Fruit fly (Drosophila melanogaster) whole organism, prepupa: ENCODE results near the gene Sarm.

Experiments used
- Blimp-1 ChIP-seq: fragments of 200-800 bp; sonication (Bioruptor generic); optimal IDR thresholded peaks from 3 replicates; lab custom pipeline; 2017; ENCODE audit warnings: missing biosample characterization, missing genetic modification characterization, mild to moderate bottlenecking, moderate library complexity, missing genetic modification reagents
- CG10631 ChIP-seq: fragments of 200-800 bp; sonication (Bioruptor generic); optimal IDR thresholded peaks from 2 replicates; lab custom pipeline; 2016; ENCODE audit warnings: missing biosample characterization, missing genetic modification characterization
- CG10669 ChIP-seq: fragments of 200-800 bp; sonication (Bioruptor generic); optimal IDR thresholded peaks from 3 replicates; lab custom pipeline; 2018; ENCODE audit warnings: missing biosample characterization, mild to moderate bottlenecking, missing genetic modification characterization, moderate library complexity
- CG11294 ChIP-seq: fragments of 200-800 bp; sonication (Bioruptor generic); IDR thresholded peaks from 2 replicates; pipeline ENCODE4 v1.3.6; 2022; ENCODE audit warnings: missing biosample characterization, missing genetic modification characterization
- CG11762 ChIP-seq: fragments of 200-800 bp; sonication (Bioruptor generic); optimal IDR thresholded peaks from 3 replicates; lab custom pipeline; 2016; ENCODE audit warnings: missing biosample characterization, missing genetic modification characterization; ENCODE audit not compliant: insufficient read depth
- CG11902 ChIP-seq: fragments of 200-800 bp; sonication (Bioruptor generic); optimal IDR thresholded peaks from 3 replicates; lab custom pipeline; 2016; ENCODE audit warnings: missing biosample characterization, missing genetic modification characterization
- CG15336 ChIP-seq: fragments of 200-800 bp; sonication (Bioruptor generic); IDR thresholded peaks from 2 replicates; pipeline ENCODE4 v1.3.6; 2022; ENCODE audit warnings: missing biosample characterization, missing genetic modification characterization
- CG1621 ChIP-seq: fragments of 200-800 bp; sonication (Bioruptor generic); optimal IDR thresholded peaks from 3 replicates; lab custom pipeline; 2018; ENCODE audit warnings: missing biosample characterization, mild to moderate bottlenecking, missing genetic modification characterization
- CG16779 ChIP-seq: fragments of 200-800 bp; sonication (Bioruptor generic); optimal IDR thresholded peaks from 3 replicates; lab custom pipeline; 2017; ENCODE audit warnings: missing biosample characterization, mild to moderate bottlenecking, missing genetic modification characterization
- CG31627 ChIP-seq: fragments of 200-800 bp; sonication (Bioruptor generic); optimal IDR thresholded peaks from 3 replicates; lab custom pipeline; 2016; ENCODE audit warnings: missing biosample characterization, missing genetic modification characterization
- CG32006 ChIP-seq: fragments of 200-800 bp; sonication (Bioruptor generic); optimal IDR thresholded peaks from 3 replicates; lab custom pipeline; 2017; ENCODE audit warnings: missing biosample characterization, mild to moderate bottlenecking, missing genetic modification characterization
- CG34406 ChIP-seq: fragments of 200-800 bp; sonication (Bioruptor generic); optimal IDR thresholded peaks from 3 replicates; lab custom pipeline; 2016; ENCODE audit warnings: missing biosample characterization, missing genetic modification characterization
- CG3919 ChIP-seq: fragments of 200-800 bp; sonication (Bioruptor generic); optimal IDR thresholded peaks from 3 replicates; lab custom pipeline; 2016; ENCODE audit warnings: missing biosample characterization, missing genetic modification characterization
- CG4318 ChIP-seq: fragments of 200-800 bp; sonication (Bioruptor generic); optimal IDR thresholded peaks from 3 replicates; lab custom pipeline; 2017; ENCODE audit warnings: missing biosample characterization, mild to moderate bottlenecking, missing genetic modification characterization
- CG6163 ChIP-seq: fragments of 200-800 bp; sonication (Bioruptor generic); IDR thresholded peaks from 3 replicates; pipeline ENCODE4 v1.3.6; 2022; ENCODE audit warnings: missing biosample characterization, missing genetic modification characterization
- CG6276 ChIP-seq: fragments of 200-800 bp; sonication (Bioruptor generic); optimal IDR thresholded peaks from 2 replicates; lab custom pipeline; 2017; ENCODE audit warnings: missing biosample characterization, mild to moderate bottlenecking, missing genetic modification characterization
- CG6792 ChIP-seq: fragments of 200-800 bp; sonication (Bioruptor generic); optimal IDR thresholded peaks from 3 replicates; lab custom pipeline; 2016; ENCODE audit warnings: missing biosample characterization, missing genetic modification characterization
- CG6808 ChIP-seq: fragments of 200-800 bp; sonication (Bioruptor generic); optimal IDR thresholded peaks from 3 replicates; lab custom pipeline; 2017; ENCODE audit warnings: missing biosample characterization, missing genetic modification characterization, mild to moderate bottlenecking, moderate library complexity, missing genetic modification reagents
- CG6854 ChIP-seq: fragments of 200-800 bp; sonication (Bioruptor generic); optimal IDR thresholded peaks from 2 replicates; lab custom pipeline; 2017; ENCODE audit warnings: missing biosample characterization, mild to moderate bottlenecking, missing genetic modification characterization
- CG8119 ChIP-seq: fragments of 200-800 bp; sonication (Bioruptor generic); IDR thresholded peaks from 3 replicates; pipeline ENCODE4 v1.3.6; 2022; ENCODE audit warnings: missing biosample characterization, missing genetic modification characterization
- CG8319 ChIP-seq: fragments of 200-800 bp; sonication (Bioruptor generic); optimal IDR thresholded peaks from 3 replicates; lab custom pipeline; 2016; ENCODE audit warnings: missing biosample characterization, missing genetic modification characterization
- CG8632 ChIP-seq: fragments of 200-800 bp; sonication (Bioruptor generic); optimal IDR thresholded peaks from 3 replicates; lab custom pipeline; 2016; ENCODE audit warnings: missing biosample characterization, missing genetic modification characterization
- CG9139 ChIP-seq: fragments of 200-800 bp; sonication (Bioruptor generic); optimal IDR thresholded peaks from 3 replicates; lab custom pipeline; 2017; ENCODE audit warnings: missing biosample characterization, mild to moderate bottlenecking, missing genetic modification characterization
- Eip75B ChIP-seq: fragments of 200-800 bp; sonication (Bioruptor generic); optimal IDR thresholded peaks from 3 replicates; lab custom pipeline; 2016; ENCODE audit warnings: missing biosample characterization, missing genetic modification characterization
- Eip78C ChIP-seq: fragments of 200-800 bp; sonication (Bioruptor generic); peaks from one replicate; lab custom pipeline; 2016; ENCODE audit warnings: missing biosample characterization, missing genetic modification characterization
- Ets21C ChIP-seq: fragments of 200-800 bp; sonication (Bioruptor generic); optimal IDR thresholded peaks from 3 replicates; lab custom pipeline; 2016; ENCODE audit warnings: missing biosample characterization, missing genetic modification characterization
- Ets96B ChIP-seq: fragments of 200-800 bp; optimal IDR thresholded peaks from 2 replicates; lab custom pipeline; 2019; ENCODE audit warnings: missing biosample characterization, mild to moderate bottlenecking, missing genetic modification characterization, moderate library complexity
- Gug ChIP-seq: fragments of 200-800 bp; sonication (Bioruptor generic); IDR thresholded peaks from 2 replicates; pipeline ENCODE4 v1.3.6; 2022; ENCODE audit warnings: missing biosample characterization, missing genetic modification characterization
- Hr38 ChIP-seq: sonication (Bioruptor generic); optimal IDR thresholded peaks from 2 replicates; lab custom pipeline; 2016; ENCODE audit warnings: missing biosample characterization, missing genetic modification characterization
- Hr39 ChIP-seq: fragments of 200-800 bp; sonication (Bioruptor generic); optimal IDR thresholded peaks from 2 replicates; lab custom pipeline; 2016; ENCODE audit warnings: missing biosample characterization, missing genetic modification characterization
- Hr4 ChIP-seq: fragments of 200-800 bp; sonication (Bioruptor generic); optimal IDR thresholded peaks from 3 replicates; lab custom pipeline; 2016; ENCODE audit warnings: missing biosample characterization, missing genetic modification characterization
- Lpt ChIP-seq: fragments of 200-800 bp; sonication (Bioruptor generic); optimal IDR thresholded peaks from 3 replicates; lab custom pipeline; 2016; ENCODE audit warnings: missing biosample characterization, missing genetic modification characterization
- OdsH ChIP-seq: fragments of 200-800 bp; sonication (Bioruptor generic); optimal IDR thresholded peaks from 3 replicates; lab custom pipeline; 2016; ENCODE audit warnings: missing biosample characterization, missing genetic modification characterization
- Smox ChIP-seq: fragments of 200-800 bp; sonication (Bioruptor generic); optimal IDR thresholded peaks from 3 replicates; lab custom pipeline; 2016; ENCODE audit warnings: missing biosample characterization, missing genetic modification characterization
- Sox102F ChIP-seq: fragments of 200-800 bp; sonication (Bioruptor generic); optimal IDR thresholded peaks from 2 replicates; lab custom pipeline; 2016; ENCODE audit warnings: missing biosample characterization, mild to moderate bottlenecking, missing genetic modification characterization
- Sox14 ChIP-seq: fragments of 200-800 bp; sonication (Bioruptor generic); optimal IDR thresholded peaks from 3 replicates; lab custom pipeline; 2016; ENCODE audit warnings: missing biosample characterization, missing genetic modification characterization
- Sox15 ChIP-seq: fragments of 200-800 bp; sonication (Bioruptor generic); optimal IDR thresholded peaks from 3 replicates; lab custom pipeline; 2016; ENCODE audit warnings: missing biosample characterization, missing genetic modification characterization
- achi ChIP-seq: fragments of 200-800 bp; sonication (Bioruptor generic); optimal IDR thresholded peaks from 3 replicates; lab custom pipeline; 2016; ENCODE audit warnings: missing biosample characterization, missing genetic modification characterization
- cyc ChIP-seq: fragments of 200-800 bp; sonication (Bioruptor generic); optimal IDR thresholded peaks from 3 replicates; lab custom pipeline; 2016; ENCODE audit warnings: missing biosample characterization, missing genetic modification characterization
- dac ChIP-seq: fragments of 200-800 bp; sonication (Bioruptor generic); optimal IDR thresholded peaks from 2 replicates; lab custom pipeline; 2017; ENCODE audit warnings: missing biosample characterization, mild to moderate bottlenecking, missing genetic modification characterization
- esn ChIP-seq: fragments of 200-800 bp; sonication (Bioruptor generic); optimal IDR thresholded peaks from 2 replicates; lab custom pipeline; 2016; ENCODE audit warnings: missing biosample characterization, mild to moderate bottlenecking, missing genetic modification characterization, moderate library complexity
- fd85E ChIP-seq: fragments of 200-800 bp; sonication (Bioruptor generic); optimal IDR thresholded peaks from 3 replicates; lab custom pipeline; 2016; ENCODE audit warnings: missing biosample characterization, missing genetic modification characterization
- lz ChIP-seq: fragments of 200-800 bp; sonication (Bioruptor generic); optimal IDR thresholded peaks from 3 replicates; lab custom pipeline; 2016; ENCODE audit warnings: missing biosample characterization, missing genetic modification characterization
- net ChIP-seq: fragments of 200-800 bp; sonication (Bioruptor generic); optimal IDR thresholded peaks from 3 replicates; lab custom pipeline; 2016; ENCODE audit warnings: missing biosample characterization, missing genetic modification characterization
- pdm3 ChIP-seq: fragments of 200-800 bp; sonication (Bioruptor generic); optimal IDR thresholded peaks from 3 replicates; lab custom pipeline; 2016; ENCODE audit warnings: missing biosample characterization, missing genetic modification characterization
- salr ChIP-seq, 2 experiments: fragments of 200-800 bp; sonication (Bioruptor generic); optimal IDR thresholded peaks; 3 replicates each; lab custom pipeline; 2016 to 2018; ENCODE audit warnings: missing biosample characterization in 2 of 2, missing genetic modification characterization in 2 of 2, mild to moderate bottlenecking in 1 of 2
- spab ChIP-seq: fragments of 200-800 bp; sonication (Bioruptor generic); optimal IDR thresholded peaks from 2 replicates; lab custom pipeline; 2017; ENCODE audit warnings: missing biosample characterization, mild to moderate bottlenecking, missing genetic modification characterization, missing genetic modification reagents
- ss ChIP-seq, 2 experiments: fragments of 200-800 bp; sonication (Bioruptor generic); optimal IDR thresholded peaks; 2 replicates in 1 of 2; 3 replicates in 1 of 2; lab custom pipeline; 2017 to 2018; ENCODE audit warnings: mild to moderate bottlenecking in 2 of 2, missing biosample characterization in 2 of 2, missing genetic modification characterization in 2 of 2, moderate library complexity in 1 of 2
- svp ChIP-seq: fragments of 200-800 bp; sonication (Bioruptor generic); peaks from one replicate; lab custom pipeline; 2016; ENCODE audit warnings: missing biosample characterization, missing genetic modification characterization
- topi ChIP-seq: fragments of 200-800 bp; sonication (Bioruptor generic); optimal IDR thresholded peaks from 3 replicates; lab custom pipeline; 2016; ENCODE audit warnings: missing biosample characterization, missing genetic modification characterization
- vri ChIP-seq: fragments of 200-800 bp; sonication (Bioruptor generic); optimal IDR thresholded peaks from 3 replicates; lab custom pipeline; 2016; ENCODE audit warnings: missing biosample characterization, mild to moderate bottlenecking, missing genetic modification characterization

Sarm gene

DNA sequence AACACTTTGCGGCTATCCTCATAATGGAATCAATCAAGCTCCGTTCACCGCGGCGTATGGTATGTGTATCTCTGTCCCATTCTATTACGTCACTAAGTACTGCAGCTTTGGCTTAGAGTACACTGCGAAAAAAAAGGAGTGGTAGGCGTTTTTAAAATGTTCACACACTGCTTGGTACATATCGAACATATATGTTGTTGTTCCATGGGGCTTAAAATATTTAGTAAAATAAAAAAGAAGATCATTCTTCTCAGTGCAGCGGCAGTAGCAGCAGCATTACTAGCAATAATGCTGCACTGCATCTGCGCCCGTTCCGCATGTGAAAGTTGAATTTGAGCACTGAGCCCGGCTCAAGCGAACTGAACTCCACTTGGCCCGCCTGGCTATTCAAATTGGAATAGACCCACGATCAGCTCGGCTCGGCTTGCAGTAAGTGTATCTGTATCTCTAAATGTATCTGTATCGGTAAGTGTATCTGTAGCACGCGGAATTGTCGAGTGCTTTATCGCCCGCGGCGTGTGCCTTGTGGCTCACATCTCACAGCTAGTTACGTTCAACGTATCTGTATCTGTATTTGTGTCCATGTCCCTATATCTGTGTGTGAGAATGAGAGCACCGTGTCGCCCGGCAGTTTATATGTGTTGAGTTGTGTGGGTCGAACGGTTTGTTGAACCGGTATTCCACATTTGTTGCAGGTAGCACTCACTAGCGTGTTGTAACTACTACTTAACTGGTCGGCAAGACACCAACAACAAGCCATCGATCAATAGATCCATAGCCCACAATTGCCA lies 89.7 kb downstream of the Sarm start:
- peak; percentile 94 for TF ChIP-seq CG6163 (GFP tag; lab: Robert Waterston, UW)
- TF ChIP-seq net (GFP tag; lab: Kevin White, UChicago) = peak; percentile 90
- TF ChIP-seq CG6808 (GFP tag; lab: Kevin White, UChicago) = peak; percentile 47
- TF ChIP-seq CG16779 (tag; lab: Kevin White, UChicago) = peak; percentile 54
- peak; percentile 29 for TF ChIP-seq Smox (GFP tag; lab: Kevin White, UChicago)
- no peak for TF ChIP-seq fd85E
- peak; percentile 91 for TF ChIP-seq Lpt (GFP tag; lab: Kevin White, UChicago)
- peak; percentile 46 for TF ChIP-seq esn (GFP tag; lab: Kevin White, UChicago)
- no peak for TF ChIP-seq svp
- TF ChIP-seq Eip78C (GFP tag; lab: Kevin White, UChicago) = peak; percentile 96
- peak; percentile 63 for TF ChIP-seq Hr38 (GFP tag; lab: Kevin White, UChicago)
- peak; percentile 52 for TF ChIP-seq CG11902 (GFP tag; lab: Kevin White, UChicago)
- TF ChIP-seq achi (GFP tag; lab: Kevin White, UChicago) = peak; percentile 87
- TF ChIP-seq Ets21C (GFP tag; lab: Kevin White, UChicago) = no peak
- no peak for TF ChIP-seq CG9139 (GFP tag; lab: Kevin White, UChicago)
- no peak for TF ChIP-seq CG1621 (tag; lab: Kevin White, UChicago)
- TF ChIP-seq salr (GFP tag; optimal IDR thresholded peaks at IDR 0.05; lab: Kevin White, UChicago) = peak; percentile 13 to 90
- peak; percentile 97 for TF ChIP-seq CG15336
- TF ChIP-seq CG34406 = peak; percentile 68
- no peak for TF ChIP-seq CG6854
- TF ChIP-seq CG31627 (GFP tag; lab: Kevin White, UChicago) = peak; percentile 46
- TF ChIP-seq Hr39 (GFP tag; lab: Kevin White, UChicago) = peak; percentile 48
- TF ChIP-seq CG8319 (GFP tag; lab: Kevin White, UChicago) = peak; percentile 47
- TF ChIP-seq CG8119 (GFP tag; lab: Robert Waterston, UW) = peak; percentile 95
- TF ChIP-seq Gug (GFP tag; lab: Robert Waterston, UW) = peak; percentile 89
- peak; percentile 53 for TF ChIP-seq spab (GFP tag; lab: Kevin White, UChicago)
- TF ChIP-seq Ets96B = peak; percentile 52
- TF ChIP-seq Hr4 (GFP tag; lab: Kevin White, UChicago) = peak; percentile 96
- peak; percentile 54 for TF ChIP-seq CG10669 (GFP tag; lab: Kevin White, UChicago)
- peak; percentile 90 for TF ChIP-seq OdsH (GFP tag; lab: Kevin White, UChicago)
- TF ChIP-seq CG6792 = peak; percentile 61
- TF ChIP-seq vri (GFP tag; lab: Kevin White, UChicago) = peak; percentile 17
- peak; percentile 88 for TF ChIP-seq CG4318 (GFP tag; lab: Kevin White, UChicago)
- TF ChIP-seq Sox102F = peak; percentile 47
- peak; percentile 56 for TF ChIP-seq Sox15 (GFP tag; lab: Kevin White, UChicago)
- TF ChIP-seq dac (GFP tag; lab: Kevin White, UChicago) = peak; percentile 83
- peak in 1 of 2 experiments; percentile 55 for TF ChIP-seq ss (GFP tag; optimal IDR thresholded peaks at IDR 0.05; lab: Kevin White, UChicago)
- peak; percentile 92 for TF ChIP-seq CG11294 (GFP tag; lab: Robert Waterston, UW)
- TF ChIP-seq Sox14 = peak; percentile 78
- TF ChIP-seq pdm3 (GFP tag; lab: Kevin White, UChicago) = peak; percentile 88
- peak; percentile 64 for TF ChIP-seq Eip75B (GFP tag; lab: Kevin White, UChicago)
- TF ChIP-seq lz = peak; percentile 51
- TF ChIP-seq CG10631 (GFP tag; lab: Kevin White, UChicago) = peak; percentile 80
- peak; percentile 62 for TF ChIP-seq topi (GFP tag; lab: Kevin White, UChicago)
- peak; percentile 95 for TF ChIP-seq CG6276
- TF ChIP-seq Blimp-1 (GFP tag; lab: Kevin White, UChicago) = no peak
- peak; percentile 89 for TF ChIP-seq CG3919 (GFP tag; lab: Kevin White, UChicago)
- TF ChIP-seq CG11762 (GFP tag; lab: Kevin White, UChicago) = peak; percentile 76
- TF ChIP-seq cyc = peak; percentile 50
- TF ChIP-seq CG32006 (GFP tag; lab: Kevin White, UChicago) = peak; percentile 95
- peak; percentile 63 for TF ChIP-seq CG8632 (GFP tag; lab: Kevin White, UChicago)
